Worm (Caenorhabditis elegans): ENCODE measurements around the gene fbxb-83.

DNA sequence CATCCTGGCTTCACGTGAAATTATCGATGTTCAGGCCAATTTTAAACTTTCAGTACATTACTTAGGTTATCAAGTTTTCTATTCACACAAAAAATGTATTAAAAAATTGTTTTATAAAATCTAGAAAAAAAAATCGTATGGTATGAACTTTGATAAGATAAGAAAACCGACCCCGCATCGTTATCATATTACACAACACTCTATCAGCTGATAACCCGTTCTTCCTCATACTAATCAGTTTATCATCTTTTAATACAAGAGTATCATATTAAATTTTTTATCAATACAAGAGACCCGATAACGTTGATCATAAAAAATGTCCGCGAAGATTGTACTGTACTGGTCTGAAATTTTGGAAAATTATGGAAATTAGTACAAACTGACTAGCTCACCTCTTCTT, 9.2 kb upstream of the fbxb-83 start:
- TF ChIP-seq ama-1 (optimal IDR thresholded peaks at IDR 0.05) (no peak), B0310.2 (tag; optimal IDR thresholded peaks at IDR 0.05) (no peak), scrt-1 (GFP tag; IDR thresholded peaks at IDR 0.05) (no peak), F13C5.2 (tag; optimal IDR thresholded peaks at IDR 0.05) (no peak), ceh-36 (tag; optimal IDR thresholded peaks at IDR 0.05) (no peak), sea-1 (GFP tag; conservative IDR thresholded peaks at IDR 0.05) (no peak), tra-4 (tag; optimal IDR thresholded peaks at IDR 0.05) (no peak), hmg-4 (GFP tag; optimal IDR thresholded peaks at IDR 0.05) (no peak), hnd-1 (tag; optimal IDR thresholded peaks at IDR 0.05) (no peak), flt-1 (GFP tag; IDR thresholded peaks at IDR 0.05) (no peak), ets-7 (tag; optimal IDR thresholded peaks at IDR 0.05) (no peak), aly-1 (tag; optimal IDR thresholded peaks at IDR 0.05) (no peak)
